Worm (Caenorhabditis elegans): ENCODE measurements around the gene col-111.

col-111 gene

DNA sequence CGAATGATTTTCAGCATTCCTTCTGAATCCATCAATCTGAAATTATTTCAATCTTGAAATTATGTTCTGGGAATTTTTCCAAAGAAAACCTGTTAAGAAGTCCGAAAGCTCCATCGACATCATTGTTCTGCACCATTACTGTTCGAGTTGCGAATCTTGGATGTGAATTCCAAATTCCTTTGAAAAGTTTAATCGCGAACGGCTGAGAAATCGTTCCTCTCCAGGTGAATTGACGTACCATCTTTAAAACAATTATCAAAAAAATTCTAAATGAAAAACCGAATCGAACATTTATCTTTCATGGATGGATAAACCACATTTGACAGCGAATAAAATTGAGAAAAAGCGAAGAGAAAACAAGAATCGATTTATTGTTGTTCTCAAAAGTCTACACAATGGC lies 1.5 kb upstream of the col-111 start, which contains the start of gene mrps-21:
TSS of gene mrps-21 (minus strand) at position 241 of the 400 bp plus-strand sequence.
- TF ChIP-seq ama-1 (optimal IDR thresholded peaks at IDR 0.05) (peak; percentile 44), nfya-1 (tag; optimal IDR thresholded peaks at IDR 0.05; ENCODE audit: insufficient read depth) (no peak), aly-2 (tag; optimal IDR thresholded peaks at IDR 0.05) (no peak)

DNA sequence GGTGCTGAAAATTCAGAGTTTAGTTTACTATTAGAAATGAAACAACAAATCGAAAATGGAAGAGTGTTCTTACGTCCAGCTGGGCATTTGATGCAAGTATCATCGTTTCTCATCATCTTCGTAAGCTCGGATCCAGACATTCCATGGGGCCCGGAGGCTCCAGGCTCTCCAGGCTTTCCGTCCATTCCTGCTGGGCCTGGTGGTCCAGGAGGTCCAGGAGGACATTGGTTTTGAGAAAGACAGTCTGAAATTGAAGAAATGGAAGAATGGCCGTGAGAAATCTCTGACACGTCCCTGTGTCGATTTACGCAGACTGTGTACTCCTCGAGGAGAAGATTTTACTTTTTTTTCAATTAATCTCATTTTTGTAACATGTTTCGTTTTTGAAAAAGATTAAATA lies 1.4 kb downstream of the col-111 start:
- no peak for TF ChIP-seq hmg-11 (tag; optimal IDR thresholded peaks at IDR 0.05)
- TF ChIP-seq pha-4 (tag; optimal IDR thresholded peaks at IDR 0.05): no peak
- no peak for TF ChIP-seq nhr-43 (tag; optimal IDR thresholded peaks at IDR 0.05; ENCODE audit: poor library complexity, severe bottlenecking)
- no peak for TF ChIP-seq nhr-76 (tag; optimal IDR thresholded peaks at IDR 0.05)
- no peak for TF ChIP-seq egl-5 (tag; optimal IDR thresholded peaks at IDR 0.05)

DNA sequence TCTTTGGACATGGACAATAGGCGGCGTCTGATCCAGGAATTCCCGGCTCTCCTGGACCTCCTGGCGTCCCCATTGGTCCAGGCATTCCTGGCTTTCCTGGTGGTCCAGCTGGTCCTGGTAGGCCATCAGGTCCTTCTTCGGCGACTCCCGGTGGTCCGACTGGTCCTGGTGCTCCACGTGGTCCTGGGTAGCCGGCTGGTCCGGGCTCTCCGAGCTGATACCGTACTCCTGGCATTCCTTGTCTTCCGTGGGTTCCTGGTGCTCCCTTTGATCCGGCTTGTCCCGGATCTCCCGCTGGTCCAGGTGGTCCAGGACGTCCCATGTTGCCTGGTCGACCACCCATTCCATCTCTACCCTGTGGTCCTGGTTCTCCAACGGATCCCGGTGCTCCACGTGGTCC lies 1.8 kb downstream of the col-111 start:
- TF ChIP-seq daf-12 (tag; optimal IDR thresholded peaks at IDR 0.05): no peak
- TF ChIP-seq lin-39 (tag; optimal IDR thresholded peaks at IDR 0.05): peak; percentile 10

DNA sequence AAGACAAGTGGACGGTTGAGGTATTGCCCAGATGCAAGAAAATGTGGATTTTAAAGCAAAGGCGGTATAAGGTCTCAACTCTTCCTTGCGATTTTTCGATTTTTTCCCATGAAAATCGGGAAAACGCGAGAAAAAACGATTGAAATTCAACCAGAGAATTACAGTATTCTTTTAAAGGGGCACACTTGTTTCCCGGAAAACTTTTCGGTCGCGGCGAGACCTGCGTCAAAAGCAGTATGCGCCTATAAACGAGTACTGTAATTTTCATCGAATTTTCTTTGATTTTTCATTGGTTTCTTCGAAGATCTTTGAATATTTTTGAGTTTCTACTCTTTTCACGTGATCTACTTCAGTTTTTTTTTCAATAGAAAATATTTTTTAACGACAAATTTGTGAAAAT lies 4.1 kb downstream of the col-111 start:
- TF ChIP-seq pqm-1 (tag; optimal IDR thresholded peaks at IDR 0.05): no peak
- TF ChIP-seq pha-4 (tag; optimal IDR thresholded peaks at IDR 0.05): no peak
- TF ChIP-seq ztf-4 (tag; optimal IDR thresholded peaks at IDR 0.05): no peak
- no peak for TF ChIP-seq ama-1 (optimal IDR thresholded peaks at IDR 0.05)
- TF ChIP-seq elt-3 (tag; optimal IDR thresholded peaks at IDR 0.05): no peak
- TF ChIP-seq nhr-28 (tag; optimal IDR thresholded peaks at IDR 0.05): no peak
- no peak for TF ChIP-seq skn-1 (tag; optimal IDR thresholded peaks at IDR 0.05)
- no peak for TF ChIP-seq nfya-1 (tag; optimal IDR thresholded peaks at IDR 0.05; ENCODE audit: insufficient read depth)
- TF ChIP-seq nhr-237 (tag; optimal IDR thresholded peaks at IDR 0.05): no peak
- TF ChIP-seq nhr-76 (tag; optimal IDR thresholded peaks at IDR 0.05): no peak
- no peak for TF ChIP-seq zag-1 (tag; optimal IDR thresholded peaks at IDR 0.05)
- no peak for TF ChIP-seq nhr-12 (tag; optimal IDR thresholded peaks at IDR 0.05)
- TF ChIP-seq elt-2 (tag; optimal IDR thresholded peaks at IDR 0.05): no peak
- TF ChIP-seq R02D3.7 (tag; optimal IDR thresholded peaks at IDR 0.05): no peak

DNA sequence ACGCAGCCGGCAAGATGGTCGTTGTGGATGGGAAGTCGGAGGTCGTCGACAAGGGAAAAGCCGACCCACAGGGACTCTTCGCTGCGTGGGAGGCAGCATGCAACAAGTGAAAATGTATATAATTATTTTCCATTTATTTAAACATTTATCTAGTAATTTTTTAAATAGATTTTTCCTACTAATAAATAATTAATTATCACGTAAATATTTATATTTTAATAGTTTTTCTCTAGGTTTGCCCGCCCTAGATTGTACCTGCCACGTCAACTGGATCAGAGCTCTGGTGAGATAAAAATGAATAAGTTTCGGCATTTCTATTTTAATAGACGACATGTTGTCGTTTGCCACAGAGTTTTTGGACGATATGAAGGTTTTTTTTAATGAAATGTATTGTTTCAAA lies 4.8 kb downstream of the col-111 start, which contains the start of gene psr-1:
TSS of gene psr-1 (plus strand) at position 301 of the 400 bp plus-strand sequence.
- TF ChIP-seq ztf-11 (tag; optimal IDR thresholded peaks at IDR 0.05) (no peak), fkh-10 (GFP tag; optimal IDR thresholded peaks at IDR 0.05) (no peak), mml-1 (tag; optimal IDR thresholded peaks at IDR 0.05) (no peak), lsy-12 (tag; optimal IDR thresholded peaks at IDR 0.05) (no peak), ceh-16 (tag; optimal IDR thresholded peaks at IDR 0.05) (no peak), elt-2 (tag; optimal IDR thresholded peaks at IDR 0.05) (no peak), nhr-25 (tag; optimal IDR thresholded peaks at IDR 0.05) (no peak), nhr-237 (tag; optimal IDR thresholded peaks at IDR 0.05) (no peak), nhr-43 (tag; optimal IDR thresholded peaks at IDR 0.05; ENCODE audit: poor library complexity, severe bottlenecking) (no peak), zag-1 (tag; optimal IDR thresholded peaks at IDR 0.05) (no peak), sea-2 (GFP tag; optimal IDR thresholded peaks at IDR 0.05) (no peak), egl-27 (tag; optimal IDR thresholded peaks at IDR 0.05) (no peak)

DNA sequence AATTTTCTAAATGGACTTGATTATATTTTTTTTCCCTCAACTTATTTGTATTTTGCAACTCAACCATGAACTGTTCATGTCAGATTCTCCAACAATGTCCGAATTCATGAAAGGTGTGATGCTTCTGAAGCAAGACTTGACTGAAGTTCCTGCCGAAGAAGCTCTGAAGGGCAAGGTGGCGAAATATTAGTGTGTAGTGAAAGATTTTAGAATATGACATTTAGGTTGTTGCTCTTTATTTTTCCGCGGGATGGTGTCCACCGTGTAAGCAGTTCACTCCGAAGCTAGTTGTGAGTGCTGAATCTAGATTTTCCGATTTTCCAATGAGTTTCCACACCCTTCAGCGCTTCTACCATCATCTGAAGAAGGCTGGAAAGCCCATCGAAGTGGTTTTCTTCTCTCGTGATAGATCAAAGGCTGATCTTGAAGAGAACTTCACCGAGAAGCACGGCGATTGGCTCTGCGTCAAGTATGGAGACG lies 5.4 kb downstream of the col-111 start, which contains the start of gene F29B9.5:
TSS of gene F29B9.5 (plus strand) at position 51 of the 480 bp plus-strand sequence.
- TF ChIP-seq nhr-77 (tag; optimal IDR thresholded peaks at IDR 0.05) (no peak), ama-1 (optimal IDR thresholded peaks at IDR 0.05) (peak; percentile 78)

DNA sequence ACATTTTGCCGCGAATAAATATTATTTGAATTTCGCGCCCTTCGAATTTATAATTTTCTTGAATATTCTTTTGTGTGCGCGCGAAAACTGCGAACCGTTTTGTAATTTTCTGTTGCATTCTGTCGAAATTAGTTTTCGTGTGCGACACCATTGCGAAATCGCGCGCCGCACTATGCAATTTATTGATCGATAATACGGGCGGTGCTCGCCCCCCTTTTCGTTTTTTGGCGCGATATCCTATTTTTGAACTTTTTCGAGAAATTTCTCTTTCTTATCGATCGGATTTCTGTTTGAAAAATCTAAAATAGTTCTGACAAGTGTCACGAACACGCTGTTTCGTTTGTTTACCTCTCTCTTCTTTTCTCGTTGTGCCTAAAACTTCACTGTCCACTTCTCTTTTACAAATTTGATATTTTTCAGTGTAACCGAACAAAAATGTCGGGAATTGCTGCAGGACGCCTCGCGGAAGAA lies 7.1 kb downstream of the col-111 start, which contains the start of gene ubc-9:
TSS of gene ubc-9 (plus strand) at position 421 of the 471 bp plus-strand sequence.
- TF ChIP-seq hmg-11 (tag; optimal IDR thresholded peaks at IDR 0.05) (peak; percentile 72), nhr-43 (tag; optimal IDR thresholded peaks at IDR 0.05; ENCODE audit: poor library complexity, severe bottlenecking) (peak; percentile 61), jun-1 (tag; optimal IDR thresholded peaks at IDR 0.05) (peak; percentile 37), pqm-1 (tag; optimal IDR thresholded peaks at IDR 0.05) (no peak), lin-15B (tag; optimal IDR thresholded peaks at IDR 0.05) (peak; percentile 73), lsy-12 (tag; optimal IDR thresholded peaks at IDR 0.05) (no peak), ceh-28 (tag; optimal IDR thresholded peaks at IDR 0.05) (peak; percentile 92), snpc-4 (tag; optimal IDR thresholded peaks at IDR 0.05) (peak; percentile 59), pha-4 (tag; optimal IDR thresholded peaks at IDR 0.05) (peak; percentile 71), skn-1 (tag; optimal IDR thresholded peaks at IDR 0.05) (peak; percentile 5), nhr-76 (tag; optimal IDR thresholded peaks at IDR 0.05) (no peak), nhr-25 (tag; optimal IDR thresholded peaks at IDR 0.05) (peak; percentile 75), nhr-67 (tag; optimal IDR thresholded peaks at IDR 0.05) (no peak), nhr-23 (tag; optimal IDR thresholded peaks at IDR 0.05) (peak; percentile 81), elt-2 (tag; optimal IDR thresholded peaks at IDR 0.05) (peak; percentile 54), ama-1 (optimal IDR thresholded peaks at IDR 0.05) (peak; percentile 55), nfya-1 (tag; optimal IDR thresholded peaks at IDR 0.05; ENCODE audit: insufficient read depth) (peak; percentile 82), egl-5 (tag; optimal IDR thresholded peaks at IDR 0.05) (peak; percentile 40), lin-39 (tag; optimal IDR thresholded peaks at IDR 0.05) (peak; percentile 65)
